Worm (Caenorhabditis elegans) whole organism, L3 larva: ENCODE data around the gene htz-1.

Source experiments
- R02D3.7 ChIP-seq: fragments of 150-350 bp; optimal IDR thresholded peaks from 2 replicates; lab custom pipeline; 2014; ENCODE audit warnings: missing biosample characterization, missing genetic modification characterization
- ZK546.5 ChIP-seq: sonication (generic microtip); optimal IDR thresholded peaks from 2 replicates; lab custom pipeline; 2017; ENCODE audit warnings: missing biosample characterization, missing genetic modification characterization
- aly-2 ChIP-seq: fragments of 150-350 bp; optimal IDR thresholded peaks from 2 replicates; lab custom pipeline; 2014; ENCODE audit warnings: missing biosample characterization, missing genetic modification characterization
- ama-1 ChIP-seq: fragments of 150-350 bp; optimal IDR thresholded peaks from 2 replicates; lab custom pipeline; 2018
- ceh-28 ChIP-seq: fragments of 150-350 bp; optimal IDR thresholded peaks from 2 replicates; lab custom pipeline; 2014; ENCODE audit warnings: missing biosample characterization, missing genetic modification reagents, missing genetic modification characterization
- ceh-82 ChIP-seq: fragments of 150-350 bp; optimal IDR thresholded peaks from 2 replicates; lab custom pipeline; 2014; ENCODE audit warnings: missing biosample characterization, missing genetic modification characterization
- daf-12 ChIP-seq: fragments of 150-350 bp; optimal IDR thresholded peaks from 2 replicates; lab custom pipeline; 2014; ENCODE audit warnings: missing biosample characterization, missing genetic modification reagents, missing genetic modification characterization
- egl-27 ChIP-seq: sonication (generic microtip); optimal IDR thresholded peaks from 4 replicates; lab custom pipeline; 2017; ENCODE audit warnings: missing biosample characterization, missing genetic modification reagents, missing genetic modification characterization
- egl-5 ChIP-seq: fragments of 150-350 bp; optimal IDR thresholded peaks from 2 replicates; lab custom pipeline; 2017; ENCODE audit warnings: missing biosample characterization, missing genetic modification reagents, missing genetic modification characterization, inconsistent platforms
- elt-1 ChIP-seq: fragments of 150-350 bp; optimal IDR thresholded peaks from 2 replicates; lab custom pipeline; 2014; ENCODE audit warnings: missing biosample characterization, missing genetic modification characterization
- elt-2 ChIP-seq: sonication (generic microtip); optimal IDR thresholded peaks from 2 replicates; lab custom pipeline; 2016; ENCODE audit warnings: missing genetic modification reagents, mild to moderate bottlenecking, missing genetic modification characterization, missing compliant biosample characterization
- elt-3 ChIP-seq, 3 experiments: fragments of 150-350 bp in 1 of 3; sonication (generic microtip) in 2 of 3; optimal IDR thresholded peaks; 2 replicates in 2 of 3; 4 replicates in 1 of 3; lab custom pipeline; 2014 to 2017; ENCODE audit warnings: missing biosample characterization in 3 of 3, missing genetic modification characterization in 3 of 3
- eor-1 ChIP-seq, 2 experiments: fragments of 150-350 bp; optimal IDR thresholded peaks; 2 replicates each; lab custom pipeline; 2014 to 2018; ENCODE audit warnings: missing biosample characterization in 2 of 2, missing genetic modification characterization in 2 of 2
- fkh-10 ChIP-seq: sonication (generic microtip); optimal IDR thresholded peaks from 2 replicates; lab custom pipeline; 2017; ENCODE audit warnings: missing biosample characterization, missing genetic modification reagents, missing genetic modification characterization
- fkh-2 ChIP-seq: fragments of 150-350 bp; optimal IDR thresholded peaks from 2 replicates; lab custom pipeline; 2014; ENCODE audit warnings: missing biosample characterization, missing genetic modification reagents, missing genetic modification characterization
- fos-1 ChIP-seq: fragments of 150-350 bp; optimal IDR thresholded peaks from 2 replicates; lab custom pipeline; 2014; ENCODE audit warnings: missing biosample characterization, missing genetic modification characterization
- hmg-11 ChIP-seq: sonication (generic microtip); optimal IDR thresholded peaks from 2 replicates; lab custom pipeline; 2016; ENCODE audit warnings: missing genetic modification characterization, missing compliant biosample characterization
- jun-1 ChIP-seq: fragments of 150-350 bp; optimal IDR thresholded peaks from 2 replicates; lab custom pipeline; 2014; ENCODE audit warnings: missing biosample characterization, missing genetic modification reagents, missing genetic modification characterization
- lin-15B ChIP-seq: fragments of 150-350 bp; optimal IDR thresholded peaks from 2 replicates; lab custom pipeline; 2014; ENCODE audit warnings: missing biosample characterization, missing genetic modification characterization
- lin-39 ChIP-seq: fragments of 150-350 bp; optimal IDR thresholded peaks from 2 replicates; lab custom pipeline; 2018; ENCODE audit warnings: missing biosample characterization, missing genetic modification reagents, missing genetic modification characterization
- lsy-12 ChIP-seq: sonication (generic microtip); optimal IDR thresholded peaks from 2 replicates; lab custom pipeline; 2016; ENCODE audit warnings: mild to moderate bottlenecking, missing genetic modification characterization, missing compliant biosample characterization
- mdl-1 ChIP-seq: fragments of 150-350 bp; optimal IDR thresholded peaks from 2 replicates; lab custom pipeline; 2014; ENCODE audit warnings: missing biosample characterization, missing genetic modification characterization
- mml-1 ChIP-seq: fragments of 150-350 bp; sonication (generic microtip); optimal IDR thresholded peaks from 3 replicates; lab custom pipeline; 2014; ENCODE audit warnings: missing biosample characterization, missing genetic modification characterization
- nfya-1 ChIP-seq: sonication (generic microtip); optimal IDR thresholded peaks from 2 replicates; lab custom pipeline; 2017; ENCODE audit warnings: missing genetic modification characterization, mild to moderate bottlenecking, missing compliant biosample characterization, antibody characterized with exemption, moderate library complexity; ENCODE audit not compliant: insufficient read depth
- nhr-11 ChIP-seq: fragments of 150-350 bp; optimal IDR thresholded peaks from 2 replicates; lab custom pipeline; 2014; ENCODE audit warnings: missing biosample characterization, missing genetic modification characterization
- nhr-23 ChIP-seq: fragments of 150-350 bp; optimal IDR thresholded peaks from 2 replicates; lab custom pipeline; 2014; ENCODE audit warnings: missing biosample characterization, missing genetic modification reagents, missing genetic modification characterization
- nhr-237 ChIP-seq: fragments of 150-350 bp; optimal IDR thresholded peaks from 2 replicates; lab custom pipeline; 2014; ENCODE audit warnings: missing biosample characterization, missing genetic modification characterization
- nhr-25 ChIP-seq: sonication (generic microtip); optimal IDR thresholded peaks from 2 replicates; lab custom pipeline; 2017; ENCODE audit warnings: missing biosample characterization, missing genetic modification characterization
- nhr-28 ChIP-seq: fragments of 150-350 bp; optimal IDR thresholded peaks from 2 replicates; lab custom pipeline; 2014; ENCODE audit warnings: missing biosample characterization, missing genetic modification characterization
- nhr-43 ChIP-seq: sonication (generic microtip); optimal IDR thresholded peaks from 2 replicates; lab custom pipeline; 2016; ENCODE audit warnings: mild to moderate bottlenecking, missing genetic modification characterization, missing compliant biosample characterization; ENCODE audit not compliant: poor library complexity, severe bottlenecking
- nhr-67 ChIP-seq: fragments of 150-350 bp; optimal IDR thresholded peaks from 2 replicates; lab custom pipeline; 2014; ENCODE audit warnings: missing biosample characterization, missing genetic modification characterization
- nhr-76 ChIP-seq: fragments of 150-350 bp; sonication (generic microtip); optimal IDR thresholded peaks from 5 replicates; lab custom pipeline; 2014; ENCODE audit warnings: missing biosample characterization, missing genetic modification characterization
- nhr-77 ChIP-seq: fragments of 150-350 bp; optimal IDR thresholded peaks from 2 replicates; lab custom pipeline; 2014; ENCODE audit warnings: missing biosample characterization, missing genetic modification characterization
- pha-4 ChIP-seq: fragments of 150-350 bp; optimal IDR thresholded peaks from 2 replicates; lab custom pipeline; 2014; ENCODE audit warnings: missing biosample characterization, missing genetic modification reagents, missing genetic modification characterization
- pqm-1 ChIP-seq: fragments of 150-350 bp; optimal IDR thresholded peaks from 2 replicates; lab custom pipeline; 2017; ENCODE audit warnings: missing biosample characterization, missing genetic modification characterization, inconsistent platforms
- skn-1 ChIP-seq: fragments of 150-350 bp; optimal IDR thresholded peaks from 2 replicates; lab custom pipeline; 2014; ENCODE audit warnings: missing biosample characterization, missing genetic modification characterization
- snpc-4 ChIP-seq: fragments of 150-350 bp; optimal IDR thresholded peaks from 2 replicates; lab custom pipeline; 2014; ENCODE audit warnings: missing biosample characterization, missing genetic modification characterization
- tbx-2 ChIP-seq: sonication (generic microtip); optimal IDR thresholded peaks from 2 replicates; lab custom pipeline; 2016; ENCODE audit warnings: mild to moderate bottlenecking, missing genetic modification characterization, missing compliant biosample characterization
- unc-62 ChIP-seq: fragments of 150-350 bp; sonication (generic microtip); optimal IDR thresholded peaks from 4 replicates; lab custom pipeline; 2014; ENCODE audit warnings: missing biosample characterization, missing genetic modification reagents, missing genetic modification characterization
- zag-1 ChIP-seq: fragments of 150-350 bp; optimal IDR thresholded peaks from 2 replicates; lab custom pipeline; 2014; ENCODE audit warnings: missing biosample characterization, missing genetic modification characterization
- ztf-11 ChIP-seq: fragments of 150-350 bp; optimal IDR thresholded peaks from 2 replicates; lab custom pipeline; 2014; ENCODE audit warnings: missing biosample characterization, missing genetic modification characterization
- ztf-4 ChIP-seq: fragments of 150-350 bp; optimal IDR thresholded peaks from 2 replicates; lab custom pipeline; 2014; ENCODE audit warnings: missing biosample characterization, missing genetic modification characterization

Gene htz-1

ce11 chrIV:4445711-4446290, at the start of gene htz-1, which contains the start of gene wapl-1:
Gene htz-1 (plus strand): TSS chrIV:4446216.
Gene wapl-1 (minus strand): TSS chrIV:4445740.
- TF ChIP-seq snpc-4 (tag; lab: Kevin White, UChicago) (peak; percentile 88), pha-4 (peak; percentile 99), ceh-82 (tag; lab: Kevin White, UChicago) (peak; percentile 68), lin-39 (tag; lab: Kevin White, UChicago) (peak; percentile 99), mml-1 (tag; lab: Kevin White, UChicago) (no peak), zag-1 (tag; lab: Kevin White, UChicago) (peak; percentile 42), nhr-11 (tag; lab: Kevin White, UChicago) (peak; percentile 75), nhr-77 (peak; percentile 69), lin-15B (tag; lab: Kevin White, UChicago) (peak; percentile 97), nhr-28 (tag; lab: Kevin White, UChicago) (no peak), ZK546.5 (tag; lab: Kevin White, UChicago) (peak; percentile 98), nhr-76 (tag; lab: Kevin White, UChicago) (no peak), skn-1 (tag; lab: Kevin White, UChicago) (peak; percentile 55), fkh-2 (peak; percentile 26), ztf-4 (tag; lab: Kevin White, UChicago) (peak; percentile 63), aly-2 (tag; lab: Kevin White, UChicago) (no peak), nhr-23 (peak; percentile 98), fos-1 (tag; lab: Kevin White, UChicago) (peak; percentile 69), mdl-1 (tag; lab: Kevin White, UChicago) (peak; percentile 49), pqm-1 (tag; lab: Kevin White, UChicago) (peak; percentile 69), nhr-25 (tag; lab: Kevin White, UChicago) (peak; percentile 98), unc-62 (no peak), ceh-28 (tag; lab: Kevin White, UChicago) (peak; percentile 81), egl-5 (tag; lab: Kevin White, UChicago) (peak; percentile 24), R02D3.7 (tag; lab: Kevin White, UChicago) (peak; percentile 99), hmg-11 (peak; percentile 90), ama-1 (lab: Kevin White, UChicago) (peak; percentile 79), jun-1 (tag; lab: Kevin White, UChicago) (peak; percentile 92), nfya-1 (peak; percentile 99), elt-1 (tag; lab: Kevin White, UChicago) (peak; percentile 81), daf-12 (tag; lab: Kevin White, UChicago) (peak; percentile 42), fkh-10 (peak; percentile 84), nhr-67 (tag; lab: Kevin White, UChicago) (no peak), tbx-2 (peak; percentile 85), egl-27 (tag; lab: Kevin White, UChicago) (peak; percentile 76), elt-2 (tag; lab: Kevin White, UChicago) (peak; percentile 83), elt-3 (tag; optimal IDR thresholded peaks at IDR 0.05; lab: Kevin White, UChicago) (peak in 1 of 3 experiments; percentile 18), eor-1 (tag; optimal IDR thresholded peaks at IDR 0.05; lab: Kevin White, UChicago) (no peak), nhr-237 (tag; lab: Kevin White, UChicago) (no peak), nhr-43 (peak; percentile 88), ztf-11 (no peak), lsy-12 (tag; lab: Kevin White, UChicago) (peak; percentile 94)

- TF ChIP-seq pqm-1 (tag; lab: Kevin White, UChicago) (peak; percentile 43), egl-27 (tag; lab: Kevin White, UChicago) (no peak), pha-4 (peak; percentile 91), elt-2 (tag; lab: Kevin White, UChicago) (peak; percentile 65)
Observed at ce11 chrIV:4397111-4397510, 48.9 kb upstream of the htz-1 start.
